Worm (Caenorhabditis elegans) whole organism, L3 larva: ENCODE results near the gene nog-1.

ENCODE experiments used
- R02D3.7 ChIP-seq: fragments of 150-350 bp; optimal IDR thresholded peaks from 2 replicates; lab custom pipeline; 2014; ENCODE audit warnings: missing biosample characterization, missing genetic modification characterization
- ama-1 ChIP-seq: fragments of 150-350 bp; optimal IDR thresholded peaks from 2 replicates; lab custom pipeline; 2018
- ceh-16 ChIP-seq: sonication (generic microtip); optimal IDR thresholded peaks from 2 replicates; lab custom pipeline; 2017; ENCODE audit warnings: missing biosample characterization, missing genetic modification characterization
- ceh-28 ChIP-seq: fragments of 150-350 bp; optimal IDR thresholded peaks from 2 replicates; lab custom pipeline; 2014; ENCODE audit warnings: missing biosample characterization, missing genetic modification reagents, missing genetic modification characterization
- daf-12 ChIP-seq: fragments of 150-350 bp; optimal IDR thresholded peaks from 2 replicates; lab custom pipeline; 2014; ENCODE audit warnings: missing biosample characterization, missing genetic modification reagents, missing genetic modification characterization
- egl-27 ChIP-seq: sonication (generic microtip); optimal IDR thresholded peaks from 4 replicates; lab custom pipeline; 2017; ENCODE audit warnings: missing biosample characterization, missing genetic modification reagents, missing genetic modification characterization
- egl-5 ChIP-seq: fragments of 150-350 bp; optimal IDR thresholded peaks from 2 replicates; lab custom pipeline; 2017; ENCODE audit warnings: missing biosample characterization, missing genetic modification reagents, missing genetic modification characterization, inconsistent platforms
- elt-2 ChIP-seq: sonication (generic microtip); optimal IDR thresholded peaks from 2 replicates; lab custom pipeline; 2016; ENCODE audit warnings: missing genetic modification reagents, mild to moderate bottlenecking, missing genetic modification characterization, missing compliant biosample characterization
- elt-3 ChIP-seq, 3 experiments: fragments of 150-350 bp in 1 of 3; sonication (generic microtip) in 2 of 3; optimal IDR thresholded peaks; 2 replicates in 2 of 3; 4 replicates in 1 of 3; lab custom pipeline; 2014 to 2017; ENCODE audit warnings: missing biosample characterization in 3 of 3, missing genetic modification characterization in 3 of 3
- eor-1 ChIP-seq, 2 experiments: fragments of 150-350 bp; optimal IDR thresholded peaks; 2 replicates each; lab custom pipeline; 2014 to 2018; ENCODE audit warnings: missing biosample characterization in 2 of 2, missing genetic modification characterization in 2 of 2
- fkh-10 ChIP-seq: sonication (generic microtip); optimal IDR thresholded peaks from 2 replicates; lab custom pipeline; 2017; ENCODE audit warnings: missing biosample characterization, missing genetic modification reagents, missing genetic modification characterization
- fkh-2 ChIP-seq: fragments of 150-350 bp; optimal IDR thresholded peaks from 2 replicates; lab custom pipeline; 2014; ENCODE audit warnings: missing biosample characterization, missing genetic modification reagents, missing genetic modification characterization
- fos-1 ChIP-seq: fragments of 150-350 bp; optimal IDR thresholded peaks from 2 replicates; lab custom pipeline; 2014; ENCODE audit warnings: missing biosample characterization, missing genetic modification characterization
- lin-39 ChIP-seq: fragments of 150-350 bp; optimal IDR thresholded peaks from 2 replicates; lab custom pipeline; 2018; ENCODE audit warnings: missing biosample characterization, missing genetic modification reagents, missing genetic modification characterization
- mml-1 ChIP-seq: fragments of 150-350 bp; sonication (generic microtip); optimal IDR thresholded peaks from 3 replicates; lab custom pipeline; 2014; ENCODE audit warnings: missing biosample characterization, missing genetic modification characterization
- nfya-1 ChIP-seq: sonication (generic microtip); optimal IDR thresholded peaks from 2 replicates; lab custom pipeline; 2017; ENCODE audit warnings: missing genetic modification characterization, mild to moderate bottlenecking, missing compliant biosample characterization, antibody characterized with exemption, moderate library complexity; ENCODE audit not compliant: insufficient read depth
- nhr-11 ChIP-seq: fragments of 150-350 bp; optimal IDR thresholded peaks from 2 replicates; lab custom pipeline; 2014; ENCODE audit warnings: missing biosample characterization, missing genetic modification characterization
- nhr-12 ChIP-seq: fragments of 150-350 bp; optimal IDR thresholded peaks from 2 replicates; lab custom pipeline; 2014; ENCODE audit warnings: missing biosample characterization, missing genetic modification characterization
- nhr-23 ChIP-seq: fragments of 150-350 bp; optimal IDR thresholded peaks from 2 replicates; lab custom pipeline; 2014; ENCODE audit warnings: missing biosample characterization, missing genetic modification reagents, missing genetic modification characterization
- nhr-237 ChIP-seq: fragments of 150-350 bp; optimal IDR thresholded peaks from 2 replicates; lab custom pipeline; 2014; ENCODE audit warnings: missing biosample characterization, missing genetic modification characterization
- nhr-28 ChIP-seq: fragments of 150-350 bp; optimal IDR thresholded peaks from 2 replicates; lab custom pipeline; 2014; ENCODE audit warnings: missing biosample characterization, missing genetic modification characterization
- nhr-43 ChIP-seq: sonication (generic microtip); optimal IDR thresholded peaks from 2 replicates; lab custom pipeline; 2016; ENCODE audit warnings: mild to moderate bottlenecking, missing genetic modification characterization, missing compliant biosample characterization; ENCODE audit not compliant: poor library complexity, severe bottlenecking
- nhr-76 ChIP-seq: fragments of 150-350 bp; sonication (generic microtip); optimal IDR thresholded peaks from 5 replicates; lab custom pipeline; 2014; ENCODE audit warnings: missing biosample characterization, missing genetic modification characterization
- nhr-77 ChIP-seq: fragments of 150-350 bp; optimal IDR thresholded peaks from 2 replicates; lab custom pipeline; 2014; ENCODE audit warnings: missing biosample characterization, missing genetic modification characterization
- pha-4 ChIP-seq: fragments of 150-350 bp; optimal IDR thresholded peaks from 2 replicates; lab custom pipeline; 2014; ENCODE audit warnings: missing biosample characterization, missing genetic modification reagents, missing genetic modification characterization
- pqm-1 ChIP-seq: fragments of 150-350 bp; optimal IDR thresholded peaks from 2 replicates; lab custom pipeline; 2017; ENCODE audit warnings: missing biosample characterization, missing genetic modification characterization, inconsistent platforms
- snpc-4 ChIP-seq: fragments of 150-350 bp; optimal IDR thresholded peaks from 2 replicates; lab custom pipeline; 2014; ENCODE audit warnings: missing biosample characterization, missing genetic modification characterization
- unc-39 ChIP-seq: sonication (generic microtip); optimal IDR thresholded peaks from 4 replicates; lab custom pipeline; 2017; ENCODE audit warnings: missing biosample characterization, missing genetic modification characterization
- ztf-11 ChIP-seq: fragments of 150-350 bp; optimal IDR thresholded peaks from 2 replicates; lab custom pipeline; 2014; ENCODE audit warnings: missing biosample characterization, missing genetic modification characterization
- ztf-4 ChIP-seq: fragments of 150-350 bp; optimal IDR thresholded peaks from 2 replicates; lab custom pipeline; 2014; ENCODE audit warnings: missing biosample characterization, missing genetic modification characterization

nog-1 gene

DNA sequence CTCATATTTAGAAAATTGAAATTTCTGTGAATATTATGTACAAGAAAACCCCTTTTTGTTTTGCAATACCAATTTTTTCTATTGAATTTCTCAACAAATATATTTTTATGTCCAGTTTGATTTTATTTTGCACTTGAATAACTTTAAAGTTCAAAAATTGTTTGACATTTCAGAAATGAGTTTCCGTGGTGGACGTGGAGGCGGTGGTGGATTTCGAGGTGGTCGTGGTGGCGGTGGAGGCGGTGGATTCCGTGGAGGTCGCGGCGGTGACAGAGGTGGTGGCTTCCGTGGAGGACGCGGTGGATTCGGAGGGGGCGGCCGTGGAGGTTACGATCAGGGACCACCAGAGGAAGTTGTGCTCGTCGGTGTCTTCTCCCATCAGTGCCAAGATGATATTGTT lies 32.3 kb downstream of the nog-1 start, which contains the start of gene garr-1:
garr-1 (plus strand) TSS at position 174 of the 400 bp plus-strand sequence.
- TF ChIP-seq ztf-4 (tag; lab: Kevin White, UChicago): no peak

DNA sequence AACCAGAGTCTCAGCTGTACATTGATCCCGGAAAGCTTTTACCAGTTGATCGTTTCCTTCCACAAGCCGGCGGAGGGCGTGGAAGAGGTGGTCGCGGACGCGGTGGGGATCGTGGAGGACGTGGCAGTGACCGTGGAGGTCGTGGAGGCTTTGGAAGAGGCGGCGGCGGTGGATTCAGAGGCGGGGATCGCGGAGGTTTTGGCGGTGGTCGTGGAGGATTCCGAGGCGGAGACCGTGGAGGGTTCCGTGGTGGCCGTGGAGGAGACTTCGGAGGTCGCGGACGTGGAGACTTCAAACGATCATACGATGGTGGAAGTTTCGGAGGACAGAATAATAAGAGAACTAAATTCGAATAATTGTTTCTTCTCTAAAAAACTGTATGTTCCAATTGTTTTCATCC lies 32.9 kb downstream of the nog-1 start:
- TF ChIP-seq egl-27 (no peak), nhr-77 (no peak), nhr-11 (tag; lab: Kevin White, UChicago) (no peak), nhr-237 (tag; lab: Kevin White, UChicago) (no peak), fkh-2 (tag; lab: Kevin White, UChicago) (no peak), ztf-4 (tag; lab: Kevin White, UChicago) (no peak), ztf-11 (tag; lab: Kevin White, UChicago) (no peak), lin-39 (tag; lab: Kevin White, UChicago) (no peak), snpc-4 (no peak), ceh-28 (tag; lab: Kevin White, UChicago) (no peak)

DNA sequence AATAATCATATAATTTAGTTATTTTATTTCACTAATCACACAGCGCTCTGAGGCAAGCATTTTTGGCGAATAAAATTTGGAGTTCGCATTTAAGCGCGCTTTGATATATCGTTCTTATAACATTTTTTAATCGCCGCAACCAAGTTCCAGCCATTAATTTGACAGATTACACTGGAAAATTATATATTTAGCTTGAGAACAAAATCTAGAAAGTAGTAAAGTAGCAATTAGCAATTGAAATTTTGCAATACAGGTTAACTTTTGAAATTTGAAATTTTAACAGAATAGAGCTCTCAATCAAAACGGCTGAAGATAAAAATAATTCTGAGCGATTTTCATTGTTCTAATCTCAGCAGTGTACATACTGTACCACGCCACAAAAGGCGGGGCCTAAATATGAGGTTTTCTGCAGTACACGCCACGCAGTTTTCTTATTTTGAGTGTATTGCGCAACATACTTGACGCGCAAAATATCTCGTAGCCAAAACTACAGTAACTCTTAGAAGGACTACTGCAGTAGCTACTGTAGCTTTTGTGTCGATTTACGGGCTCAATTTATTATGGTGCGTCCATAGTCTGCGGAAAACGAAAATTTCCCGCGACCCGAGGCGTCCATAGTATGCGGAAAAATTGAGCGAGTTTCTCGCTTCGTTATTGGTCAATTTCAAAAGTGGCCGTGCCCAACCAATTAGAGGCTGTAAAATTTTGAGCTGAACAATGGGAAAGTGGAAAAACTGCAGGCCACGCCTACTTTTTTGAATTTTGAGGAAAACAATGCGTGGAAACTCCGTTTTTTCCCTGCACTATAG lies 33.6 kb downstream of the nog-1 start:
- TF ChIP-seq lin-39 (tag; lab: Kevin White, UChicago) (no peak), nhr-28 (tag; lab: Kevin White, UChicago) (no peak), nfya-1 (peak; percentile 28), egl-5 (tag; lab: Kevin White, UChicago) (no peak), elt-3 (tag; optimal IDR thresholded peaks at IDR 0.05; lab: Kevin White, UChicago) (no peak), ama-1 (lab: Kevin White, UChicago) (no peak), nhr-23 (no peak), unc-39 (tag; lab: Kevin White, UChicago) (no peak)
- TF ChIP-seq, all 47 proteins: peak for 1

DNA sequence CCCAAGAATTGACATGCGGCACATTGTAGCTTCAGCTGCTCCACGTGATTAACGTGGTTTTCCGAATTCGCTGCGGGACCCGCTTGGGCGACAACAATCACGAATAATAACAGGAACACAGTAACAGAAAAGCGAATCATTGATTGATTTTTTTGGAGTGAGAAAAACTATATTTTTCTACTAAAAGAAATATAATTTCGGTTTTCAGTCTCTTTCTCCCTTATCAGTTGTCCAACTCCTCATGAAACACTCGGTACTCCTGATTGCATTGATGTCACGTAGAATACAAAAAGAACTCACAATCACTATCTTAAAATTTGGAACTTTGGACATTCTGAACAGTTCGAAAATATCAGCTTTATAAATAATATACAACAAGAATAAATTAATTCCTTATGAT lies 35.2 kb downstream of the nog-1 start, which contains the start of gene Y66H1A.5:
Y66H1A.5 (minus strand) TSS at position 265 of the 400 bp plus-strand sequence.
- TF ChIP-seq pha-4 (tag; lab: Kevin White, UChicago): peak; percentile 26
- peak; percentile 48 for TF ChIP-seq pqm-1 (tag; lab: Kevin White, UChicago)
- TF ChIP-seq fos-1 (tag; lab: Kevin White, UChicago): no peak
- TF ChIP-seq elt-2: peak; percentile 74

DNA sequence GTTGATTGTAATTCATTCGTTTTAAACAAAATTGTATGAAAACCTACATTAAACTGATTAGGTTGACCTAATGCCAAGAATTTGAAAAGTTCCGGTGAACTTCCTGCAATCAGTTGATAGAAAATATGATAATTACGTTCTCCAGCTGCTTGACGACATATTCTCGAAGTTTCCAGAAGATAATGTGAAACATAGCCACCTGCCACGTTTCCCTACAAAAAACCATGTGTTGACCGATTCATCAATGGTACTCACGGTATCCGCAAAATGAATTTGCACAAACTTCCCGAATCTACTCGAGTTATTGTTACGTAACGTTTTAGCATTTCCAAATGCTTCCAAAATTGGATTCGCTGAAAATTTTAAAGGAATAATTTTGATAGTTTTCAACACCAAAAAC lies 44.7 kb downstream of the nog-1 start:
- no peak for TF ChIP-seq eor-1 (tag; optimal IDR thresholded peaks at IDR 0.05; lab: Kevin White, UChicago)
- TF ChIP-seq ztf-11 (tag; lab: Kevin White, UChicago): no peak
- TF ChIP-seq ceh-16 (tag; lab: Kevin White, UChicago): no peak
- TF ChIP-seq daf-12 (tag; lab: Kevin White, UChicago): no peak

DNA sequence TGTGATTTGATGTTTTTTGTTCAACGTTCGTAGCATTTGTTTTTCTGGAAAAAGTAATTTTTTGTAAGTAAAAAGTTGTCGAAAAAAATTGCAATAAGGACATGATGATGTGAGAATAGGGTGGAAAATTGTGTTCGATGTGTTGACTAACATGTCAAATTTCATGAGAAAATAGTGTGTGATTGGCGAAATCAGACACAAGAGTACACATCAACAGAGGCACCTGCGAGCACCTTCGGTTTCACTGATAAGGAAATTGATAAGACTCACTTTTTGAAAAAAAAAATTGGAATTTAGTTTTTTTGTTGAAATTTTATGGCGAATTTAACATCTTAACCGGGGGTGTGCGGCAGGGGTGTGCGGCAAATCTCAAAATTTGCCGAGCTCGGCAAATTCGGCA lies 46.8 kb downstream of the nog-1 start, which contains the start of gene hum-8:
hum-8 (minus strand) TSS at position 46 of the 400 bp plus-strand sequence.
- TF ChIP-seq ceh-16 (tag; lab: Kevin White, UChicago) (no peak), fkh-10 (GFP tag; lab: Kevin White, UChicago) (no peak), mml-1 (tag; lab: Kevin White, UChicago) (no peak), R02D3.7 (tag; lab: Kevin White, UChicago) (no peak), nhr-43 (tag; lab: Kevin White, UChicago) (no peak), elt-3 (tag; optimal IDR thresholded peaks at IDR 0.05; lab: Kevin White, UChicago) (no peak), nhr-76 (no peak), pqm-1 (tag; lab: Kevin White, UChicago) (peak; percentile 37), nhr-12 (tag; lab: Kevin White, UChicago) (no peak), egl-5 (tag; lab: Kevin White, UChicago) (no peak), elt-2 (peak; percentile 86), pha-4 (tag; lab: Kevin White, UChicago) (peak; percentile 67)
